Worm (Caenorhabditis elegans) whole organism, L4 larva: ENCODE results near the gene sftb-6.

ENCODE experiments used
- egl-27 ChIP-seq: sonication (generic microtip); optimal IDR thresholded peaks from 3 replicates; lab custom pipeline; 2017; ENCODE audit warnings: missing biosample characterization, missing genetic modification reagents, missing genetic modification characterization
- gei-8 ChIP-seq: fragments of 200-800 bp; sonication (Bioruptor generic); optimal IDR thresholded peaks from 2 replicates; lab custom pipeline; 2018; ENCODE audit warnings: mild to moderate bottlenecking, missing genetic modification characterization, missing compliant biosample characterization
- lin-15B ChIP-seq: fragments of 150-350 bp; sonication (generic microtip); optimal IDR thresholded peaks from 3 replicates; lab custom pipeline; 2014; ENCODE audit warnings: missing biosample characterization, missing genetic modification characterization
- lin-38 ChIP-seq: fragments of 200-800 bp; sonication (Bioruptor generic); IDR thresholded peaks from 2 replicates; pipeline ENCODE4 v1.3.6; 2022; ENCODE audit warnings: missing genetic modification reagents, missing genetic modification characterization, missing compliant biosample characterization
- lir-3 ChIP-seq: sonication (generic microtip); optimal IDR thresholded peaks from 2 replicates; lab custom pipeline; 2016; ENCODE audit warnings: mild to moderate bottlenecking, missing genetic modification characterization, missing compliant biosample characterization
- lsy-2 ChIP-seq, 2 experiments: fragments of 150-350 bp in 1 of 2; sonication (generic microtip) in 1 of 2; optimal IDR thresholded peaks; 2 replicates each; lab custom pipeline; 2014 to 2017; ENCODE audit warnings: missing biosample characterization in 2 of 2, missing genetic modification characterization in 2 of 2
- mes-2 ChIP-seq: sonication (generic microtip); optimal IDR thresholded peaks from 2 replicates; lab custom pipeline; 2016; ENCODE audit warnings: missing genotype, mild to moderate bottlenecking, missing genetic modification characterization, missing compliant biosample characterization; ENCODE audit not compliant: poor library complexity, severe bottlenecking
- nhr-10 ChIP-seq: fragments of 150-350 bp; optimal IDR thresholded peaks from 2 replicates; lab custom pipeline; 2014; ENCODE audit warnings: missing biosample characterization, missing genetic modification characterization
- nhr-25 ChIP-seq: sonication (generic microtip); optimal IDR thresholded peaks from 2 replicates; lab custom pipeline; 2017; ENCODE audit warnings: missing genetic modification characterization, mild to moderate bottlenecking, missing compliant biosample characterization, antibody characterized with exemption, moderate library complexity, borderline replicate concordance; ENCODE audit not compliant: insufficient read depth
- pqm-1 ChIP-seq: sonication (generic microtip); optimal IDR thresholded peaks from 2 replicates; lab custom pipeline; 2017; ENCODE audit warnings: missing biosample characterization, missing genetic modification characterization
- unc-39 ChIP-seq: sonication (generic microtip); optimal IDR thresholded peaks from 2 replicates; lab custom pipeline; 2017; ENCODE audit warnings: missing biosample characterization, missing genetic modification characterization

- TF ChIP-seq lsy-2 (tag; optimal IDR thresholded peaks at IDR 0.05; lab: Kevin White, UChicago): no peak
- TF ChIP-seq lir-3 (tag; lab: Kevin White, UChicago): no peak
- TF ChIP-seq mes-2 (tag; lab: Kevin White, UChicago): peak; percentile 1
- no peak for TF ChIP-seq lin-15B (tag; lab: Kevin White, UChicago)
- no peak for TF ChIP-seq gei-8 (GFP tag; lab: Kevin White, UChicago)
- TF ChIP-seq unc-39 (tag; lab: Kevin White, UChicago): no peak
- no peak for TF ChIP-seq egl-27 (tag; lab: Kevin White, UChicago)
- TF ChIP-seq pqm-1 (tag; lab: Kevin White, UChicago): peak; percentile 42
- no peak for TF ChIP-seq nhr-10 (tag; lab: Kevin White, UChicago)
- TF ChIP-seq nhr-25: no peak
- no peak for TF ChIP-seq lin-38 (GFP tag; lab: Robert Waterston, UW)
Observed at ce11 chrII:50862-51261, 47.3 kb upstream of the sftb-6 start.
